Fruit fly (Drosophila melanogaster) whole organism, embryonic: ENCODE measurements around the gene CG13029.
A peak's percentile ranks its signal among the peaks of the same experiment; 100 is the strongest.

Experiments
- Ada2b ChIP-seq: fragments of 200-800 bp; sonication (Bioruptor generic); IDR thresholded peaks from 2 replicates; pipeline ENCODE4 v1.3.6; 2022; ENCODE audit warnings: missing biosample characterization, missing genetic modification characterization
- Aef1 ChIP-seq: fragments of 200-800 bp; sonication (Bioruptor generic); IDR thresholded peaks from 3 replicates; pipeline ENCODE4 v1.3.6; 2022; ENCODE audit warnings: missing biosample characterization, missing genetic modification characterization
- BEAF-32 ChIP-seq: fragments of 200-800 bp; sonication (Bioruptor generic); optimal IDR thresholded peaks from 3 replicates; lab custom pipeline; 2017; ENCODE audit warnings: missing biosample characterization, missing genetic modification characterization, mild to moderate bottlenecking, moderate library complexity, missing genetic modification reagents
- C15 ChIP-seq: fragments of 200-800 bp; sonication (Bioruptor generic); IDR thresholded peaks from 3 replicates; pipeline ENCODE4 v1.3.6; 2022; ENCODE audit warnings: missing biosample characterization, missing genetic modification characterization
- CG1024 ChIP-seq: fragments of 200-800 bp; sonication (Bioruptor generic); IDR thresholded peaks from 2 replicates; pipeline ENCODE4 v1.3.6; 2022; ENCODE audit warnings: missing biosample characterization, missing genetic modification characterization
- CG10462 ChIP-seq: fragments of 200-800 bp; sonication (Bioruptor generic); optimal IDR thresholded peaks from 2 replicates; lab custom pipeline; 2016; ENCODE audit warnings: missing biosample characterization, missing genetic modification characterization
- CG11456 ChIP-seq: fragments of 200-800 bp; sonication (Bioruptor generic); IDR thresholded peaks from 3 replicates; pipeline ENCODE4 v1.3.6; 2022; ENCODE audit warnings: missing biosample characterization, missing genetic modification characterization
- CG11696 ChIP-seq: fragments of 200-800 bp; sonication (Bioruptor generic); IDR thresholded peaks from 2 replicates; pipeline ENCODE4 v1.3.6; 2022; ENCODE audit warnings: missing biosample characterization, missing genetic modification characterization
- CG14710 ChIP-seq: fragments of 200-800 bp; sonication (Bioruptor generic); optimal IDR thresholded peaks from 3 replicates; lab custom pipeline; 2019; ENCODE audit warnings: missing biosample characterization, mild to moderate bottlenecking, missing genetic modification characterization, moderate library complexity
- CG17829 ChIP-seq: fragments of 200-800 bp; optimal IDR thresholded peaks from 2 replicates; lab custom pipeline; 2019; ENCODE audit warnings: missing biosample characterization, mild to moderate bottlenecking, missing genetic modification characterization, moderate library complexity
- CG2116 ChIP-seq: fragments of 200-800 bp; sonication (Bioruptor generic); optimal IDR thresholded peaks from 3 replicates; lab custom pipeline; 2018; ENCODE audit warnings: missing biosample characterization, mild to moderate bottlenecking, missing genetic modification characterization
- CG2202 ChIP-seq: fragments of 200-800 bp; sonication (Bioruptor generic); optimal IDR thresholded peaks from 2 replicates; lab custom pipeline; 2018; ENCODE audit warnings: missing biosample characterization, mild to moderate bottlenecking, missing genetic modification characterization
- CG30020 ChIP-seq: fragments of 200-800 bp; optimal IDR thresholded peaks from 2 replicates; lab custom pipeline; 2019; ENCODE audit warnings: missing biosample characterization, mild to moderate bottlenecking, missing genetic modification characterization, moderate library complexity
- CG31224 ChIP-seq: fragments of 200-800 bp; sonication (Bioruptor generic); IDR thresholded peaks from 2 replicates; pipeline ENCODE4 v1.3.6; 2022; ENCODE audit warnings: missing biosample characterization, missing genetic modification characterization
- CG33213 ChIP-seq: fragments of 200-800 bp; sonication (Bioruptor generic); optimal IDR thresholded peaks from 3 replicates; lab custom pipeline; 2016; ENCODE audit warnings: missing biosample characterization, missing genetic modification characterization
- CG3995 ChIP-seq: fragments of 200-800 bp; sonication (Bioruptor generic); optimal IDR thresholded peaks from 3 replicates; lab custom pipeline; 2016; ENCODE audit warnings: missing biosample characterization, missing genetic modification characterization
- CG6791 ChIP-seq: fragments of 200-800 bp; sonication (Bioruptor generic); IDR thresholded peaks from 3 replicates; pipeline ENCODE4 v1.3.6; 2022; ENCODE audit warnings: missing biosample characterization, missing genetic modification characterization; ENCODE audit not compliant: partially characterized antibody
- CG8290 ChIP-seq, 3 experiments: fragments of 200-800 bp; sonication (Bioruptor generic); optimal IDR thresholded peaks; 2 replicates each; lab custom pipeline; 2016 to 2019; ENCODE audit warnings: missing biosample characterization in 3 of 3, missing genetic modification characterization in 3 of 3, mild to moderate bottlenecking in 2 of 3, moderate library complexity in 1 of 3
- CG8388 ChIP-seq: fragments of 200-800 bp; sonication (Bioruptor generic); optimal IDR thresholded peaks from 2 replicates; lab custom pipeline; 2019; ENCODE audit warnings: missing biosample characterization, mild to moderate bottlenecking, missing genetic modification characterization, moderate library complexity
- CG8765 ChIP-seq: fragments of 200-800 bp; sonication (Bioruptor generic); IDR thresholded peaks from 2 replicates; pipeline ENCODE4 v1.3.6; 2022; ENCODE audit warnings: missing biosample characterization, missing genetic modification characterization
- CG9727 ChIP-seq: fragments of 200-800 bp; sonication (Bioruptor generic); optimal IDR thresholded peaks from 3 replicates; lab custom pipeline; 2017; ENCODE audit warnings: missing biosample characterization, mild to moderate bottlenecking, missing genetic modification characterization
- Dfd ChIP-seq, 2 experiments: fragments of >200 bp; optimal IDR thresholded peaks; 2 replicates each; lab custom pipeline; 2017; ENCODE audit warnings: missing biosample characterization in 2 of 2, missing genetic modification characterization in 2 of 2
- Dip3 ChIP-seq: fragments of 200-800 bp; sonication (Bioruptor generic); optimal IDR thresholded peaks from 3 replicates; lab custom pipeline; 2016; ENCODE audit warnings: missing biosample characterization, missing genetic modification characterization
- Elba2 ChIP-seq: fragments of 200-800 bp; sonication (Bioruptor generic); optimal IDR thresholded peaks from 3 replicates; lab custom pipeline; 2016; ENCODE audit warnings: missing biosample characterization, missing genetic modification characterization
- GATAe ChIP-seq: fragments of 200-800 bp; sonication (Bioruptor generic); conservative IDR thresholded peaks from 2 replicates; pipeline ENCODE4 v1.3.6; 2022; ENCODE audit warnings: missing biosample characterization, missing genetic modification characterization
- MBD-R2 ChIP-seq: fragments of 200-800 bp; sonication (Bioruptor generic); IDR thresholded peaks from 2 replicates; pipeline ENCODE4 v1.3.6; 2022; ENCODE audit warnings: missing biosample characterization, missing genetic modification characterization
- Med ChIP-seq: fragments of 200-800 bp; sonication (Bioruptor generic); peaks from one replicate; lab custom pipeline; 2016; ENCODE audit warnings: missing biosample characterization, missing genetic modification characterization, mild to moderate bottlenecking, inconsistent platforms, moderate library complexity
- Sin3A ChIP-seq: fragments of >200 bp; optimal IDR thresholded peaks from 2 replicates; lab custom pipeline; 2018
- Sox102F ChIP-seq: fragments of 200-800 bp; sonication (Bioruptor generic); optimal IDR thresholded peaks from 2 replicates; lab custom pipeline; 2018; ENCODE audit warnings: missing biosample characterization, mild to moderate bottlenecking, missing genetic modification characterization, moderate library complexity
- Sry-δ ChIP-seq: fragments of 200-800 bp; sonication (Bioruptor generic); optimal IDR thresholded peaks from 2 replicates; lab custom pipeline; 2016; ENCODE audit warnings: missing biosample characterization, missing genetic modification characterization
- aop ChIP-seq: fragments of 200-800 bp; sonication (Bioruptor generic); IDR thresholded peaks from 2 replicates; pipeline ENCODE4 v1.3.6; 2022; ENCODE audit warnings: missing biosample characterization, missing genetic modification characterization
- bbx ChIP-seq: fragments of 200-800 bp; sonication (Bioruptor generic); IDR thresholded peaks from 2 replicates; pipeline ENCODE4 v1.3.6; 2022; ENCODE audit warnings: missing biosample characterization, missing genetic modification characterization; ENCODE audit not compliant: partially characterized antibody
- btn ChIP-seq: fragments of 200-800 bp; sonication (Bioruptor generic); optimal IDR thresholded peaks from 2 replicates; lab custom pipeline; 2016; ENCODE audit warnings: missing biosample characterization, missing genetic modification characterization
- cato ChIP-seq: fragments of 200-800 bp; sonication (Bioruptor generic); optimal IDR thresholded peaks from 2 replicates; lab custom pipeline; 2016; ENCODE audit warnings: missing biosample characterization, missing genetic modification characterization, borderline replicate concordance
- dmrt11E ChIP-seq: fragments of 200-800 bp; sonication (Bioruptor generic); optimal IDR thresholded peaks from 3 replicates; lab custom pipeline; 2018; ENCODE audit warnings: missing biosample characterization, mild to moderate bottlenecking, missing genetic modification characterization, moderate library complexity
- fd64A ChIP-seq: fragments of 200-800 bp; sonication (Bioruptor generic); optimal IDR thresholded peaks from 3 replicates; lab custom pipeline; 2018; ENCODE audit warnings: missing biosample characterization, mild to moderate bottlenecking, missing genetic modification characterization
- gfzf ChIP-seq: fragments of 200-800 bp; sonication (Bioruptor generic); optimal IDR thresholded peaks from 2 replicates; lab custom pipeline; 2016; ENCODE audit warnings: missing biosample characterization, mild to moderate bottlenecking, missing genetic modification characterization, moderate library complexity
- jigr1 ChIP-seq: fragments of 200-800 bp; sonication (Bioruptor generic); IDR thresholded peaks from 3 replicates; pipeline ENCODE4 v1.3.6; 2022; ENCODE audit warnings: missing biosample characterization, missing genetic modification characterization
- ken ChIP-seq: fragments of 200-800 bp; sonication (Bioruptor generic); IDR thresholded peaks from 3 replicates; pipeline ENCODE4 v1.3.6; 2022; ENCODE audit warnings: missing biosample characterization, missing genetic modification characterization
- sd ChIP-seq: fragments of 200-800 bp; sonication (Bioruptor generic); optimal IDR thresholded peaks from 3 replicates; lab custom pipeline; 2018; ENCODE audit warnings: missing biosample characterization, mild to moderate bottlenecking, missing genetic modification characterization, moderate library complexity
- sens ChIP-seq: fragments of 200-800 bp; sonication (Bioruptor generic); peaks from one replicate; lab custom pipeline; 2016; ENCODE audit warnings: missing biosample characterization, missing genetic modification characterization
- so ChIP-seq: fragments of 200-800 bp; sonication (Bioruptor generic); IDR thresholded peaks from 3 replicates; pipeline ENCODE4 v1.3.6; 2022; ENCODE audit warnings: missing biosample characterization, missing genetic modification characterization
- ssp ChIP-seq: fragments of 200-800 bp; sonication (Bioruptor generic); IDR thresholded peaks from 2 replicates; pipeline ENCODE4 v1.3.6; 2022; ENCODE audit warnings: missing biosample characterization, missing genetic modification characterization
- tll ChIP-seq, 2 experiments: fragments of 200-800 bp in 1 of 2; fragments of >200 bp in 1 of 2; sonication (Bioruptor generic) in 1 of 2; optimal IDR thresholded peaks; 2 replicates each; lab custom pipeline; 2017 to 2019; ENCODE audit warnings: missing biosample characterization in 2 of 2, missing genetic modification characterization in 2 of 2, mild to moderate bottlenecking in 1 of 2, moderate library complexity in 1 of 2

The CG13029 gene

DNA sequence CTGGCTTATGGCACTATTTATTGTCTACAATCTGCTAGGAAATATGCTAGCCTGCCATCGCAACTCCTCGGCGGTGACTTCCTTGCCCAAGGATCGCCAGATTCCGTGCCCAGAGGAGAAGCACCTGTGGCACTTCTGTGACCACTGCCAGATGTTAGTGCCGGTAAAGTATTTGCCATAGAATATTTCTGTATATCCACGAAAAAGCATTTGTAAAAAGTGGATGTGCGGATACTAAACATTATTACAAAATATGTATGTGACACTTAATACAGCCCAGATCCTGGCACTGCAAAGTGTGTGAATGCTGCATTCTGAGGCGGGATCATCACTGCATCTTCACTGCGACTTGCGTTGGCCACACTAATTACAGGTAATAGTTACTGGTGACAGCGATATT lies 457 bp downstream of the CG13029 start (continued):
- TF ChIP-seq cato (GFP tag; lab: Kevin White, UChicago) = no peak
- TF ChIP-seq Ada2b = no peak
- no peak for TF ChIP-seq Aef1 (GFP tag; lab: Robert Waterston, UW)
- TF ChIP-seq CG11456 = no peak
- no peak for TF ChIP-seq fd64A (GFP tag; lab: Kevin White, UChicago)
- peak; percentile 13 for TF ChIP-seq CG2116
- no peak for TF ChIP-seq MBD-R2 (GFP tag; lab: Robert Waterston, UW)
- TF ChIP-seq CG8388 (GFP tag; lab: Kevin White, UChicago) = no peak
- TF ChIP-seq btn = no peak
- 0 out of 2 replicates have a peak, but pooled peaks have one; percentile 49 for TF ChIP-seq CG1024 (GFP tag; lab: Robert Waterston, UW)
- no peak for TF ChIP-seq GATAe (GFP tag; lab: Robert Waterston, UW)
- TF ChIP-seq Sin3A (lab: Kevin White, UChicago) = peak; percentile 74
- TF ChIP-seq C15 (GFP tag; lab: Robert Waterston, UW) = no peak
- TF ChIP-seq CG14710 (tag; lab: Kevin White, UChicago) = peak; percentile 49
- peak; percentile 50 for TF ChIP-seq Elba2 (GFP tag; lab: Kevin White, UChicago)
- no peak for TF ChIP-seq ken (GFP tag; lab: Robert Waterston, UW)
- peak in 1 of 2 experiments; percentile 89 for TF ChIP-seq Dfd (GFP tag; optimal IDR thresholded peaks at IDR 0.05; lab: Kevin White, UChicago)
- peak; percentile 66 for TF ChIP-seq sens (GFP tag; lab: Kevin White, UChicago)
- TF ChIP-seq BEAF-32 (GFP tag; lab: Kevin White, UChicago) = peak; percentile 36
- TF ChIP-seq CG10462 (GFP tag; lab: Kevin White, UChicago) = no peak
- TF ChIP-seq CG3995 (GFP tag; lab: Kevin White, UChicago) = peak; percentile 30
- no peak for TF ChIP-seq aop (GFP tag; lab: Robert Waterston, UW)
- peak; percentile 93 for TF ChIP-seq ssp (GFP tag; lab: Robert Waterston, UW)
- TF ChIP-seq tll (GFP tag; optimal IDR thresholded peaks at IDR 0.05; lab: Kevin White, UChicago) = peak in 1 of 2 experiments; percentile 94
- TF ChIP-seq Med (GFP tag; lab: Kevin White, UChicago) = peak; percentile 24
- TF ChIP-seq CG8290 (GFP tag; optimal IDR thresholded peaks at IDR 0.05; lab: Kevin White, UChicago) = peak; percentile 27
- no peak for TF ChIP-seq CG8290 (tag; optimal IDR thresholded peaks at IDR 0.05; lab: Kevin White, UChicago)
- TF ChIP-seq CG6791 (GFP tag; lab: Robert Waterston, UW) = peak; percentile 45; the same call in 1 of the 3 replicates
- TF ChIP-seq CG2202 (tag; lab: Kevin White, UChicago) = no peak
- TF ChIP-seq CG31224 (GFP tag; lab: Robert Waterston, UW) = no peak
- no peak for TF ChIP-seq bbx (GFP tag; lab: Robert Waterston, UW)
- TF ChIP-seq Dip3 (GFP tag; lab: Kevin White, UChicago) = no peak
- no peak for TF ChIP-seq CG8765 (GFP tag; lab: Robert Waterston, UW)
- TF ChIP-seq Sox102F (GFP tag; lab: Kevin White, UChicago) = no peak
- TF ChIP-seq jigr1 (GFP tag; lab: Robert Waterston, UW) = no peak
- TF ChIP-seq sd (tag; lab: Kevin White, UChicago) = no peak
- TF ChIP-seq CG30020 (tag; lab: Kevin White, UChicago) = peak; percentile 95
- peak; percentile 3 for TF ChIP-seq CG17829 (tag; lab: Kevin White, UChicago)
- no peak for TF ChIP-seq so (GFP tag; lab: Robert Waterston, UW)
- TF ChIP-seq Sry-δ (GFP tag; lab: Kevin White, UChicago) = peak; percentile 31
- TF ChIP-seq CG9727 (GFP tag; lab: Kevin White, UChicago) = no peak
- peak; percentile 62 for TF ChIP-seq gfzf
- TF ChIP-seq dmrt11E (tag; lab: Kevin White, UChicago) = no peak
- TF ChIP-seq CG11696 = no peak
- TF ChIP-seq CG33213 = peak; percentile 8
